Fruit fly (Drosophila melanogaster) whole organism, embryonic: Measurements from ENCODE around the gene ttm50.

ENCODE experiments used
- Awh ChIP-seq: fragments of 200-800 bp; sonication (Bioruptor generic); IDR thresholded peaks from 2 replicates; pipeline ENCODE4, ENCODE4 v1.3.6; 2022; ENCODE audit warnings: missing biosample characterization, missing genetic modification characterization
- B-H1 ChIP-seq: fragments of 200-800 bp; sonication (Bioruptor generic); IDR thresholded peaks from 3 replicates; pipeline ENCODE4 v1.3.6; 2022; ENCODE audit warnings: missing biosample characterization, missing genetic modification characterization
- BtbVII ChIP-seq: fragments of 200-800 bp; sonication (Bioruptor generic); optimal IDR thresholded peaks from 3 replicates; lab custom pipeline; 2017; ENCODE audit warnings: missing biosample characterization, mild to moderate bottlenecking, missing genetic modification characterization
- Bteb2 ChIP-seq: fragments of 200-800 bp; sonication (Bioruptor generic); optimal IDR thresholded peaks from 2 replicates; lab custom pipeline; 2016; ENCODE audit warnings: missing biosample characterization, missing genetic modification characterization
- CG11723 ChIP-seq: fragments of 200-800 bp; sonication (Bioruptor generic); optimal IDR thresholded peaks from 2 replicates; lab custom pipeline; 2017; ENCODE audit warnings: missing biosample characterization, mild to moderate bottlenecking, missing genetic modification characterization
- CG12659 ChIP-seq: fragments of 200-800 bp; sonication (Bioruptor generic); optimal IDR thresholded peaks from 3 replicates; lab custom pipeline; 2017; ENCODE audit warnings: mild to moderate bottlenecking, missing biosample characterization, missing genetic modification reagents, missing genetic modification characterization
- CG15269 ChIP-seq: fragments of 200-800 bp; sonication (Bioruptor generic); optimal IDR thresholded peaks from 2 replicates; lab custom pipeline; 2018; ENCODE audit warnings: missing biosample characterization, mild to moderate bottlenecking, missing genetic modification characterization, moderate library complexity
- CG15479 ChIP-seq: fragments of 200-800 bp; sonication (Bioruptor generic); optimal IDR thresholded peaks from 3 replicates; lab custom pipeline; 2019; ENCODE audit warnings: missing biosample characterization, mild to moderate bottlenecking, missing genetic modification characterization, moderate library complexity
- CG15696 ChIP-seq: fragments of 200-800 bp; sonication (Bioruptor generic); optimal IDR thresholded peaks from 2 replicates; lab custom pipeline; 2019; ENCODE audit warnings: missing biosample characterization, mild to moderate bottlenecking, missing genetic modification characterization, moderate library complexity
- CG16779 ChIP-seq: fragments of 200-800 bp; sonication (Bioruptor generic); IDR thresholded peaks from 2 replicates; pipeline ENCODE4 v1.3.6; 2022; ENCODE audit warnings: missing biosample characterization, missing genetic modification characterization
- CG17361 ChIP-seq: fragments of 200-800 bp; sonication (Bioruptor generic); IDR thresholded peaks from 3 replicates; pipeline ENCODE4 v1.3.6; 2022; ENCODE audit warnings: missing biosample characterization, missing genetic modification characterization
- CG1832 ChIP-seq: fragments of 200-800 bp; sonication (Bioruptor generic); optimal IDR thresholded peaks from 2 replicates; lab custom pipeline; 2017; ENCODE audit warnings: missing biosample characterization, mild to moderate bottlenecking, missing genetic modification characterization, inconsistent platforms
- CG30431 ChIP-seq: fragments of 200-800 bp; sonication (Bioruptor generic); optimal IDR thresholded peaks from 2 replicates; lab custom pipeline; 2017; ENCODE audit warnings: missing biosample characterization, missing genetic modification characterization
- CG34376 ChIP-seq: fragments of 200-800 bp; sonication (Bioruptor generic); optimal IDR thresholded peaks from 2 replicates; lab custom pipeline; 2018; ENCODE audit warnings: missing biosample characterization, mild to moderate bottlenecking, missing genetic modification characterization
- CG34422 ChIP-seq: fragments of 200-800 bp; sonication (Bioruptor generic); IDR thresholded peaks from 3 replicates; pipeline ENCODE4 v1.3.6; 2022; ENCODE audit warnings: missing biosample characterization, missing genetic modification characterization
- CG3726 ChIP-seq: fragments of 200-800 bp; sonication (Bioruptor generic); IDR thresholded peaks from 3 replicates; pipeline ENCODE4, ENCODE4 v1.3.6; 2022; ENCODE audit warnings: missing biosample characterization, missing genetic modification characterization
- CG4424 ChIP-seq: fragments of 200-800 bp; sonication (Bioruptor generic); optimal IDR thresholded peaks from 3 replicates; lab custom pipeline; 2016; ENCODE audit warnings: missing biosample characterization, missing genetic modification characterization
- CG4617 ChIP-seq: fragments of 200-800 bp; sonication (Bioruptor generic); optimal IDR thresholded peaks from 3 replicates; lab custom pipeline; 2016; ENCODE audit warnings: missing biosample characterization, missing genetic modification characterization, borderline replicate concordance
- CG6175 ChIP-seq: fragments of 200-800 bp; sonication (Bioruptor generic); IDR thresholded peaks from 3 replicates; pipeline ENCODE4 v1.3.6; 2022; ENCODE audit warnings: missing biosample characterization, missing genetic modification characterization
- CG7786 ChIP-seq: fragments of 200-800 bp; sonication (Bioruptor generic); optimal IDR thresholded peaks from 2 replicates; lab custom pipeline; 2016; ENCODE audit warnings: missing biosample characterization, missing genetic modification characterization
- CG7987 ChIP-seq: fragments of 200-800 bp; sonication (Bioruptor generic); optimal IDR thresholded peaks from 2 replicates; lab custom pipeline; 2018; ENCODE audit warnings: missing biosample characterization, mild to moderate bottlenecking, missing genetic modification characterization, moderate library complexity
- CG9215 ChIP-seq: fragments of 200-800 bp; sonication (Bioruptor generic); IDR thresholded peaks from 2 replicates; pipeline ENCODE4 v1.3.6; 2022; ENCODE audit warnings: missing biosample characterization, missing genetic modification characterization
- Dfd ChIP-seq, 2 experiments: fragments of >200 bp; optimal IDR thresholded peaks; 2 replicates each; lab custom pipeline; 2017; ENCODE audit warnings: missing biosample characterization in 2 of 2, missing genetic modification characterization in 2 of 2
- Dll ChIP-seq: fragments of 200-800 bp; sonication (Bioruptor generic); IDR thresholded peaks from 4 replicates; pipeline ENCODE4 v1.3.6; 2022; ENCODE audit warnings: missing biosample characterization, missing genetic modification characterization; ENCODE audit not compliant: partially characterized antibody
- Fer2 ChIP-seq: fragments of 200-800 bp; sonication (Bioruptor generic); optimal IDR thresholded peaks from 2 replicates; lab custom pipeline; 2018; ENCODE audit warnings: missing biosample characterization, mild to moderate bottlenecking, missing genetic modification characterization, moderate library complexity
- H15 ChIP-seq: fragments of 200-800 bp; sonication (Bioruptor generic); IDR thresholded peaks from 3 replicates; pipeline ENCODE4 v1.3.6; 2022; ENCODE audit warnings: missing biosample characterization, missing genetic modification characterization
- HHEX ChIP-seq: fragments of 200-800 bp; sonication (Bioruptor generic); optimal IDR thresholded peaks from 3 replicates; lab custom pipeline; 2017; ENCODE audit warnings: missing biosample characterization, mild to moderate bottlenecking, missing genetic modification characterization, missing genetic modification reagents
- Hr51 ChIP-seq, 2 experiments: fragments of 200-800 bp; sonication (Bioruptor generic); optimal IDR thresholded peaks; 2 replicates in 1 of 2; 3 replicates in 1 of 2; lab custom pipeline; 2016 to 2018; ENCODE audit warnings: missing biosample characterization in 2 of 2, missing genetic modification characterization in 2 of 2, mild to moderate bottlenecking in 1 of 2, moderate library complexity in 1 of 2
- MESR4 ChIP-seq: fragments of 200-800 bp; sonication (Bioruptor generic); optimal IDR thresholded peaks from 2 replicates; lab custom pipeline; 2018; ENCODE audit warnings: missing biosample characterization, mild to moderate bottlenecking, missing genetic modification characterization, moderate library complexity
- Ravus ChIP-seq: fragments of 200-800 bp; sonication (Bioruptor generic); IDR thresholded peaks from 2 replicates; pipeline ENCODE4 v1.3.6; 2022; ENCODE audit warnings: missing biosample characterization, missing genetic modification characterization
- Sry-δ ChIP-seq: fragments of 200-800 bp; sonication (Bioruptor generic); optimal IDR thresholded peaks from 2 replicates; lab custom pipeline; 2016; ENCODE audit warnings: missing biosample characterization, missing genetic modification characterization
- abd-A ChIP-seq: fragments of 200-800 bp; sonication (Bioruptor generic); optimal IDR thresholded peaks from 3 replicates; lab custom pipeline; 2019; ENCODE audit warnings: missing biosample characterization, mild to moderate bottlenecking, missing genetic modification characterization, moderate library complexity
- bowl ChIP-seq: fragments of 200-800 bp; sonication (Bioruptor generic); IDR thresholded peaks from 2 replicates; pipeline ENCODE4 v1.3.6; 2022; ENCODE audit warnings: missing biosample characterization, missing genetic modification characterization
- bsh ChIP-seq, 2 experiments: fragments of 200-800 bp; sonication (Bioruptor generic); optimal IDR thresholded peaks; 2 replicates each; lab custom pipeline; 2017 to 2018; ENCODE audit warnings: mild to moderate bottlenecking in 2 of 2, missing biosample characterization in 2 of 2, missing genetic modification characterization in 2 of 2, moderate library complexity in 1 of 2
- caup ChIP-seq: fragments of 200-800 bp; sonication (Bioruptor generic); optimal IDR thresholded peaks from 3 replicates; lab custom pipeline; 2017; ENCODE audit warnings: missing biosample characterization, mild to moderate bottlenecking, missing genetic modification characterization, moderate library complexity; ENCODE audit not compliant: severe bottlenecking
- ci ChIP-seq: fragments of 200-800 bp; sonication (Bioruptor generic); IDR thresholded peaks from 3 replicates; pipeline ENCODE4 v1.3.6; 2022; ENCODE audit warnings: missing biosample characterization, missing genetic modification characterization
- crol ChIP-seq: fragments of 200-800 bp; sonication (Bioruptor generic); IDR thresholded peaks from 2 replicates; pipeline ENCODE4 v1.3.6; 2022; ENCODE audit warnings: missing biosample characterization, missing genetic modification characterization
- da ChIP-seq: fragments of 200-800 bp; sonication (Bioruptor generic); optimal IDR thresholded peaks from 2 replicates; lab custom pipeline; 2016; ENCODE audit warnings: missing biosample characterization, missing genetic modification characterization
- dysf ChIP-seq: fragments of 200-800 bp; sonication (Bioruptor generic); IDR thresholded peaks from 3 replicates; pipeline ENCODE4 v1.3.6; 2022; ENCODE audit warnings: missing biosample characterization, missing genetic modification characterization
- esg ChIP-seq: fragments of 200-800 bp; sonication (Bioruptor generic); conservative IDR thresholded peaks from 2 replicates; pipeline ENCODE4 v1.3.6; 2022; ENCODE audit warnings: missing biosample characterization, missing genetic modification characterization
- fu2 ChIP-seq: fragments of 200-800 bp; sonication (Bioruptor generic); optimal IDR thresholded peaks from 2 replicates; lab custom pipeline; 2016; ENCODE audit warnings: missing biosample characterization, missing genetic modification characterization
- h ChIP-seq: fragments of >200 bp; optimal IDR thresholded peaks from 2 replicates; lab custom pipeline; 2017
- insv ChIP-seq, 2 experiments: fragments of 200-800 bp; sonication (Bioruptor generic); optimal IDR thresholded peaks; 3 replicates each; lab custom pipeline; 2016 to 2018; ENCODE audit warnings: missing biosample characterization in 2 of 2, missing genetic modification characterization in 2 of 2
- jumu ChIP-seq: fragments of 200-800 bp; sonication (Bioruptor generic); optimal IDR thresholded peaks from 3 replicates; lab custom pipeline; 2016; ENCODE audit warnings: missing biosample characterization, missing genetic modification characterization
- mirr ChIP-seq: fragments of 200-800 bp; sonication (Bioruptor generic); optimal IDR thresholded peaks from 3 replicates; lab custom pipeline; 2018; ENCODE audit warnings: missing biosample characterization, mild to moderate bottlenecking, missing genetic modification characterization
- repo ChIP-seq: fragments of 200-800 bp; sonication (Bioruptor generic); optimal IDR thresholded peaks from 2 replicates; lab custom pipeline; 2016; ENCODE audit warnings: missing biosample characterization, missing genetic modification characterization
- sisA ChIP-seq: fragments of 200-800 bp; sonication (Bioruptor generic); IDR thresholded peaks from 2 replicates; pipeline ENCODE4 v1.3.6; 2022; ENCODE audit warnings: missing biosample characterization, missing genetic modification characterization
- tup ChIP-seq: fragments of 200-800 bp; sonication (Bioruptor generic); optimal IDR thresholded peaks from 2 replicates; lab custom pipeline; 2016; ENCODE audit warnings: missing biosample characterization, mild to moderate bottlenecking, missing genetic modification characterization, moderate library complexity
- unpg ChIP-seq: fragments of 200-800 bp; sonication (Bioruptor generic); optimal IDR thresholded peaks from 3 replicates; lab custom pipeline; 2018; ENCODE audit warnings: missing biosample characterization, mild to moderate bottlenecking, missing genetic modification characterization, moderate library complexity
- vnd ChIP-seq: fragments of 200-800 bp; sonication (Bioruptor generic); IDR thresholded peaks from 3 replicates; pipeline ENCODE4 v1.3.6; 2022; ENCODE audit warnings: missing biosample characterization, missing genetic modification characterization; ENCODE audit not compliant: partially characterized antibody
- zen ChIP-seq: fragments of 200-800 bp; sonication (Bioruptor generic); optimal IDR thresholded peaks from 3 replicates; lab custom pipeline; 2018; ENCODE audit warnings: missing biosample characterization, mild to moderate bottlenecking, missing genetic modification characterization, moderate library complexity

Gene ttm50

DNA sequence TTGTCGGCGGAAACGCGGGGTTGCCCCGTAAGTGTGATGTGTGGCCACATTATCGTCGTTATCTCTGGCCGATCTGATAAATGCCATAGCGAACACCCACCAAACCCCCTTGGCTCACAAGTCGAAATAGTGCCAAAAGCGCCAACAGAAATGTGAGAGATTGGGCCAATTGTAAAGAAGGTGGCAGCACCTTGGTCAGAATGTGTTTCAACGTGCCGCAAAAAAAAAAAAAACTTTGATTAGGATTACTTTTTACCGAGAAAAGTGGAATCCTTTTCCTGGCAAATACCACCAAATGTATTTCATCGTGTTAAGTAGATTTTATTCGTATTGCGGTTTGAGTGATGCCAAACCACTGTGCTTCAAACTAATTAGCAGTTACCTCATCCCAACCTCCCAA, 11.0 kb upstream of the ttm50 start (continued):
- TF ChIP-seq CG34376, result no peak
- peak; percentile 56 for TF ChIP-seq CG30431 (GFP tag; lab: Kevin White, UChicago)
- peak; percentile 13 for TF ChIP-seq CG11723 (GFP tag; lab: Kevin White, UChicago)
- TF ChIP-seq Hr51 (GFP tag; optimal IDR thresholded peaks at IDR 0.05; lab: Kevin White, UChicago), result peak; percentile 73 to 81
- TF ChIP-seq ci (GFP tag; lab: Robert Waterston, UW), result peak; percentile 86
- no peak for TF ChIP-seq vnd (GFP tag; lab: Robert Waterston, UW)
- peak; percentile 57 for TF ChIP-seq CG4424
- TF ChIP-seq CG17361, result peak; percentile 60; the same call in 2 of the 3 replicates
- TF ChIP-seq h (lab: Kevin White, UChicago), result no peak
- peak; percentile 90 for TF ChIP-seq CG15269 (tag; lab: Kevin White, UChicago)
- peak; percentile 92 for TF ChIP-seq dysf (GFP tag; lab: Robert Waterston, UW)
- peak in 1 of 2 experiments; percentile 48 for TF ChIP-seq bsh (GFP tag; optimal IDR thresholded peaks at IDR 0.05; lab: Kevin White, UChicago)
- peak; percentile 83 for TF ChIP-seq H15 (GFP tag; lab: Robert Waterston, UW)
- peak; percentile 84 for TF ChIP-seq jumu (GFP tag; lab: Kevin White, UChicago)
- peak; percentile 85 for TF ChIP-seq CG7786
- peak; percentile 83 for TF ChIP-seq B-H1 (GFP tag; lab: Robert Waterston, UW)
- peak; percentile 79 for TF ChIP-seq fu2 (GFP tag; lab: Kevin White, UChicago)
- no peak for TF ChIP-seq CG15696 (tag; lab: Kevin White, UChicago)
- peak; percentile 85 for TF ChIP-seq CG34422 (GFP tag; lab: Robert Waterston, UW)
- TF ChIP-seq BtbVII (GFP tag; lab: Kevin White, UChicago), result peak; percentile 85
- peak; percentile 80 for TF ChIP-seq unpg
- no peak for TF ChIP-seq CG7987 (GFP tag; lab: Kevin White, UChicago)
- TF ChIP-seq abd-A (tag; lab: Kevin White, UChicago), result no peak
- peak; percentile 86 for TF ChIP-seq esg (GFP tag; lab: Robert Waterston, UW)
- TF ChIP-seq Dfd (GFP tag; optimal IDR thresholded peaks at IDR 0.05; lab: Kevin White, UChicago), result no peak
- TF ChIP-seq zen (tag; lab: Kevin White, UChicago), result peak; percentile 19
- peak; percentile 74 for TF ChIP-seq Awh
- TF ChIP-seq MESR4, result no peak
- TF ChIP-seq HHEX (GFP tag; lab: Kevin White, UChicago), result peak; percentile 82
- TF ChIP-seq Ravus, result peak; percentile 81
- TF ChIP-seq Bteb2 (GFP tag; lab: Kevin White, UChicago), result peak; percentile 73
- TF ChIP-seq Dll (GFP tag; lab: Robert Waterston, UW), result no peak
- TF ChIP-seq bowl, result peak; percentile 72; the same call in 1 of the 2 replicates
- peak; percentile 83 for TF ChIP-seq CG16779 (GFP tag; lab: Robert Waterston, UW)
- TF ChIP-seq CG9215 (GFP tag; lab: Robert Waterston, UW), result peak; percentile 81
- peak; percentile 43 for TF ChIP-seq Sry-δ (GFP tag; lab: Kevin White, UChicago)
- TF ChIP-seq CG12659 (GFP tag; lab: Kevin White, UChicago), result peak; percentile 86
- peak; percentile 80 for TF ChIP-seq sisA (GFP tag; lab: Robert Waterston, UW)
- TF ChIP-seq tup (GFP tag; lab: Kevin White, UChicago), result peak; percentile 66
- no peak for TF ChIP-seq insv (GFP tag; optimal IDR thresholded peaks at IDR 0.05; lab: Kevin White, UChicago)
- peak; percentile 83 for TF ChIP-seq CG3726
- TF ChIP-seq CG15479 (GFP tag; lab: Kevin White, UChicago), result no peak
- no peak for TF ChIP-seq mirr
- TF ChIP-seq CG6175 (GFP tag; lab: Robert Waterston, UW), result peak; percentile 88
- TF ChIP-seq da, result peak; percentile 62
- TF ChIP-seq CG4617 (GFP tag; lab: Kevin White, UChicago), result peak; percentile 28
- TF ChIP-seq crol, result peak; percentile 79
- peak; percentile 54 for TF ChIP-seq Fer2
- TF ChIP-seq CG1832 (GFP tag; lab: Kevin White, UChicago), result no peak
- peak; percentile 62 for TF ChIP-seq repo (GFP tag; lab: Kevin White, UChicago)
- TF ChIP-seq caup (GFP tag; lab: Kevin White, UChicago), result peak; percentile 83
